Worm (Caenorhabditis elegans): ENCODE results near the gene H40L08.2.
A peak's percentile ranks its signal among the peaks of the same experiment; 100 is the strongest.

The H40L08.2 gene

ce11 chrX:15042549-15042948 lies 35.0 kb downstream of the H40L08.2 start:
- TF ChIP-seq elt-1 (tag; optimal IDR thresholded peaks at IDR 0.05) (peak; percentile 88), tbx-2 (tag; optimal IDR thresholded peaks at IDR 0.05) (no peak)

- TF ChIP-seq nhr-237 (tag; optimal IDR thresholded peaks at IDR 0.05) (no peak), lin-15B (tag; optimal IDR thresholded peaks at IDR 0.05) (no peak), egl-5 (tag; optimal IDR thresholded peaks at IDR 0.05) (no peak), skn-1 (tag; optimal IDR thresholded peaks at IDR 0.05) (no peak), mml-1 (tag; optimal IDR thresholded peaks at IDR 0.05) (no peak), lin-39 (tag; optimal IDR thresholded peaks at IDR 0.05) (no peak), nhr-11 (tag; optimal IDR thresholded peaks at IDR 0.05) (no peak), ztf-4 (tag; optimal IDR thresholded peaks at IDR 0.05) (no peak), nhr-28 (tag; optimal IDR thresholded peaks at IDR 0.05) (no peak), lsy-12 (tag; optimal IDR thresholded peaks at IDR 0.05) (no peak), egl-27 (tag; optimal IDR thresholded peaks at IDR 0.05) (no peak), R02D3.7 (tag; optimal IDR thresholded peaks at IDR 0.05) (no peak)
Observed at ce11 chrX:15041340-15041739, 36.2 kb downstream of the H40L08.2 start.

ce11 chrX:15040552-15041080 lies 36.9 kb downstream of the H40L08.2 start, which contains the start of gene C18B12.4:
C18B12.4 (minus strand) TSS chrX:15040602.
- TF ChIP-seq fkh-2 (tag; optimal IDR thresholded peaks at IDR 0.05) (no peak), tbx-2 (tag; optimal IDR thresholded peaks at IDR 0.05) (peak; percentile 27), aly-2 (tag; optimal IDR thresholded peaks at IDR 0.05) (no peak), nhr-23 (tag; optimal IDR thresholded peaks at IDR 0.05) (peak; percentile 86), mml-1 (tag; optimal IDR thresholded peaks at IDR 0.05) (no peak), ztf-11 (tag; optimal IDR thresholded peaks at IDR 0.05) (no peak), ceh-82 (tag; optimal IDR thresholded peaks at IDR 0.05) (no peak), jun-1 (tag; optimal IDR thresholded peaks at IDR 0.05) (peak; percentile 84), ama-1 (optimal IDR thresholded peaks at IDR 0.05) (peak; percentile 67), skn-1 (tag; optimal IDR thresholded peaks at IDR 0.05) (no peak), snpc-4 (tag; optimal IDR thresholded peaks at IDR 0.05) (peak; percentile 23), lin-39 (tag; optimal IDR thresholded peaks at IDR 0.05) (peak; percentile 100), daf-12 (tag; optimal IDR thresholded peaks at IDR 0.05) (no peak), egl-27 (tag; optimal IDR thresholded peaks at IDR 0.05) (peak; percentile 44), fos-1 (tag; optimal IDR thresholded peaks at IDR 0.05) (peak; percentile 41), elt-1 (tag; optimal IDR thresholded peaks at IDR 0.05) (peak; percentile 74), eor-1 (tag; optimal IDR thresholded peaks at IDR 0.05) (no peak), ceh-28 (tag; optimal IDR thresholded peaks at IDR 0.05) (peak; percentile 77), unc-62 (GFP tag; optimal IDR thresholded peaks at IDR 0.05) (peak; percentile 39), fkh-10 (GFP tag; optimal IDR thresholded peaks at IDR 0.05) (no peak), lsy-12 (tag; optimal IDR thresholded peaks at IDR 0.05) (peak; percentile 84), nfya-1 (tag; optimal IDR thresholded peaks at IDR 0.05; ENCODE audit: insufficient read depth) (peak; percentile 84), nhr-76 (tag; optimal IDR thresholded peaks at IDR 0.05) (no peak), ceh-16 (tag; optimal IDR thresholded peaks at IDR 0.05) (no peak), pha-4 (tag; optimal IDR thresholded peaks at IDR 0.05) (peak; percentile 95), nhr-67 (tag; optimal IDR thresholded peaks at IDR 0.05) (no peak), nhr-237 (tag; optimal IDR thresholded peaks at IDR 0.05) (no peak), nhr-43 (tag; optimal IDR thresholded peaks at IDR 0.05; ENCODE audit: poor library complexity, severe bottlenecking) (peak; percentile 80), elt-3 (tag; optimal IDR thresholded peaks at IDR 0.05) (no peak), sea-2 (GFP tag; optimal IDR thresholded peaks at IDR 0.05) (no peak), ztf-4 (tag; optimal IDR thresholded peaks at IDR 0.05) (peak; percentile 33), elt-2 (tag; optimal IDR thresholded peaks at IDR 0.05) (peak; percentile 79), nhr-11 (tag; optimal IDR thresholded peaks at IDR 0.05) (no peak), ceh-9 (tag; optimal IDR thresholded peaks at IDR 0.05) (no peak), egl-5 (tag; optimal IDR thresholded peaks at IDR 0.05) (peak; percentile 88), lin-15B (tag; optimal IDR thresholded peaks at IDR 0.05) (peak; percentile 85), unc-39 (tag; optimal IDR thresholded peaks at IDR 0.05) (no peak), mdl-1 (tag; optimal IDR thresholded peaks at IDR 0.05) (peak; percentile 21), nhr-28 (tag; optimal IDR thresholded peaks at IDR 0.05) (no peak), nhr-25 (tag; optimal IDR thresholded peaks at IDR 0.05) (peak; percentile 90), pqm-1 (tag; optimal IDR thresholded peaks at IDR 0.05) (peak; percentile 51), zag-1 (tag; optimal IDR thresholded peaks at IDR 0.05) (no peak), R02D3.7 (tag; optimal IDR thresholded peaks at IDR 0.05) (peak; percentile 10), hmg-11 (tag; optimal IDR thresholded peaks at IDR 0.05) (peak; percentile 72), nhr-12 (tag; optimal IDR thresholded peaks at IDR 0.05) (no peak), nhr-77 (tag; optimal IDR thresholded peaks at IDR 0.05) (no peak), ZK546.5 (tag; optimal IDR thresholded peaks at IDR 0.05) (no peak)
